Fruit fly (Drosophila melanogaster): ENCODE results near the gene CG9632.

CG9632 gene

DNA sequence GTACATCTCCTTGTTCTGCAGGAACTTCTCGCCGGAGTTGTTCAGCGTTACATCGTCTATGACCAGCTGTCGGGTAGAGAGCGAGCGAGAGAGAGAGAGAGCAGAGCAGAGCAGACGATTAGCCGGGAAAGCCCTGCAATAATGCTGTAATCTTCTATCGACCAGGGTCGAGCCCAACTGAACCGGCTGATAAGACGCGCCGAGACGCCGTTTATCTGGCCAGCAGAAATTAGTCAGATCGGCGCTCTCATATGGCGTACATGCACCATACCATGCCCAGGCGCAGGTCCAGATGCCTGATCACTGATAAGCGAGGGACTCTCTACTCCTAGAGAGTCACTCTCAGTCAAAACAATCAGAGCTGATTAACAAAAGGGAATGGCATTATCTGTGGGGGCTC is 8.1 kb upstream of the CG9632 start (continued):
- TF ChIP-seq ham (GFP tag; IDR thresholded peaks at IDR 0.05) (0 out of 2 replicates have a peak, but pooled peaks have one; percentile 12), fd102C (GFP tag; optimal IDR thresholded peaks at IDR 0.05) (no peak)

- peak; percentile 6 for TF ChIP-seq ftz-f1 (GFP tag; optimal IDR thresholded peaks at IDR 0.05)
- TF ChIP-seq CG34376 (GFP tag; optimal IDR thresholded peaks at IDR 0.05): peak; percentile 29
- TF ChIP-seq Ets65A (GFP tag): peak; percentile 34
- TF ChIP-seq lbe (GFP tag; optimal IDR thresholded peaks at IDR 0.05): no peak
- TF ChIP-seq eyg (GFP tag; optimal IDR thresholded peaks at IDR 0.05): no peak
- no peak for TF ChIP-seq Mrtf (GFP tag; IDR thresholded peaks at IDR 0.05)
- TF ChIP-seq Jarid2 (GFP tag; optimal IDR thresholded peaks at IDR 0.05): peak; percentile 25
- TF ChIP-seq Med (GFP tag): no peak
Measured at dm6 chr3R:15853347-15853746, 6.6 kb upstream of the CG9632 start, which contains the start of gene cv-d. Gene cv-d, minus strand, starts transcription at chr3R:15853581.

- TF ChIP-seq Elba2 (GFP tag; optimal IDR thresholded peaks at IDR 0.05): no peak
- TF ChIP-seq ranshi (GFP tag; IDR thresholded peaks at IDR 0.05): no peak
- TF ChIP-seq CG42726 (GFP tag; IDR thresholded peaks at IDR 0.05; ENCODE audit: partially characterized antibody): no peak
- TF ChIP-seq peb (GFP tag; IDR thresholded peaks at IDR 0.05): no peak
- TF ChIP-seq Opbp (GFP tag; IDR thresholded peaks at IDR 0.05; ENCODE audit: partially characterized antibody): no peak
- no peak for TF ChIP-seq CG11398 (GFP tag; optimal IDR thresholded peaks at IDR 0.05)
- peak; percentile 11 for TF ChIP-seq hkb (optimal IDR thresholded peaks at IDR 0.05)
- no peak for TF ChIP-seq hkb (GFP tag; IDR thresholded peaks at IDR 0.05)
- no peak for TF ChIP-seq Mrtf (GFP tag; IDR thresholded peaks at IDR 0.05)
- no peak for TF ChIP-seq slp2 (GFP tag; optimal IDR thresholded peaks at IDR 0.05)
- TF ChIP-seq CG17186 (GFP tag; optimal IDR thresholded peaks at IDR 0.05): peak; percentile 57
- TF ChIP-seq cwo (GFP tag; optimal IDR thresholded peaks at IDR 0.05): peak; percentile 8
- no peak for TF ChIP-seq Usf (GFP tag; optimal IDR thresholded peaks at IDR 0.05)
- peak; percentile 96 for TF ChIP-seq CG7928 (GFP tag; optimal IDR thresholded peaks at IDR 0.05)
- no peak for TF ChIP-seq Fer1 (GFP tag; optimal IDR thresholded peaks at IDR 0.05)
- TF ChIP-seq CG7271 (tag; optimal IDR thresholded peaks at IDR 0.05): no peak
- TF ChIP-seq CG1832 (GFP tag; optimal IDR thresholded peaks at IDR 0.05): no peak
- no peak for TF ChIP-seq seq (GFP tag; IDR thresholded peaks at IDR 0.05)
- TF ChIP-seq Fer3 (tag; optimal IDR thresholded peaks at IDR 0.05): no peak
- TF ChIP-seq NK7.1 (GFP tag; optimal IDR thresholded peaks at IDR 0.05): no peak
- TF ChIP-seq Atf6 (GFP tag; IDR thresholded peaks at IDR 0.05): no peak
- TF ChIP-seq gsb-n (tag; optimal IDR thresholded peaks at IDR 0.05): peak; percentile 40
- no peak for TF ChIP-seq CG7372 (GFP tag; IDR thresholded peaks at IDR 0.05)
- TF ChIP-seq ara (GFP tag; IDR thresholded peaks at IDR 0.05): no peak
- TF ChIP-seq CG4820 (GFP tag; optimal IDR thresholded peaks at IDR 0.05): no peak
- TF ChIP-seq CG13287 (GFP tag; IDR thresholded peaks at IDR 0.05; ENCODE audit: partially characterized antibody): peak; percentile 26
- no peak for TF ChIP-seq CG10431 (GFP tag; optimal IDR thresholded peaks at IDR 0.05)
- TF ChIP-seq Dek (tag; optimal IDR thresholded peaks at IDR 0.05): no peak
- TF ChIP-seq CG9609 (GFP tag; optimal IDR thresholded peaks at IDR 0.05): no peak
- peak; percentile 62 for TF ChIP-seq CG15514 (GFP tag; optimal IDR thresholded peaks at IDR 0.05)
- no peak for TF ChIP-seq CG15479 (GFP tag; optimal IDR thresholded peaks at IDR 0.05)
- no peak for TF ChIP-seq CG15073 (GFP tag; optimal IDR thresholded peaks at IDR 0.05)
- no peak for TF ChIP-seq CG6683 (GFP tag; optimal IDR thresholded peaks at IDR 0.05)
- no peak for TF ChIP-seq sr (GFP tag; IDR thresholded peaks at IDR 0.05)
- TF ChIP-seq CG5245 (GFP tag; optimal IDR thresholded peaks at IDR 0.05): no peak
- TF ChIP-seq ewg (GFP tag; optimal IDR thresholded peaks at IDR 0.05): no peak
- no peak for TF ChIP-seq en (GFP tag; optimal IDR thresholded peaks at IDR 0.05)
- no peak for TF ChIP-seq fu2 (GFP tag; optimal IDR thresholded peaks at IDR 0.05)
- TF ChIP-seq mld (GFP tag; IDR thresholded peaks at IDR 0.05; ENCODE audit: partially characterized antibody): no peak
Measured at dm6 chr3R:15857189-15857767, 2.7 kb upstream of the CG9632 start, which contains the start of gene Hmt-1. Gene Hmt-1, minus strand, starts transcription at chr3R:15857470.

All from whole organism, embryonic.